Worm (Caenorhabditis elegans) whole organism, L4 larva: ENCODE data around the gene jmjd-3.3.

Experiments used
- D1046.2 ChIP-seq: fragments of 200-800 bp; sonication (Bioruptor generic); IDR thresholded peaks from 2 replicates; pipeline ENCODE4 v1.3.6; 2022; ENCODE audit warnings: missing genetic modification characterization, missing compliant biosample characterization
- F44E2.7 ChIP-seq: fragments of 200-800 bp; sonication (Bioruptor generic); IDR thresholded peaks from 2 replicates; pipeline ENCODE4 v2.1.2; 2022; ENCODE audit warnings: missing genetic modification characterization, missing compliant biosample characterization
- F49E8.2 ChIP-seq: sonication (generic microtip); optimal IDR thresholded peaks from 2 replicates; lab custom pipeline; 2016; ENCODE audit warnings: missing compliant biosample characterization, mild to moderate bottlenecking, missing genetic modification characterization, borderline replicate concordance
- aha-1 ChIP-seq: fragments of 150-350 bp; peaks from one replicate; lab custom pipeline; 2014; ENCODE audit warnings: missing biosample characterization, missing genetic modification characterization
- ama-1 ChIP-seq: fragments of 150-350 bp; optimal IDR thresholded peaks from 2 replicates; lab custom pipeline; 2014; ENCODE audit warnings: inconsistent platforms, mixed read lengths
- arid-1 ChIP-seq: fragments of 200-800 bp; sonication (Bioruptor generic); conservative IDR thresholded peaks from 2 replicates; pipeline ENCODE4 v1.3.6; 2022; ENCODE audit warnings: missing genetic modification reagents, missing genetic modification characterization, missing compliant biosample characterization
- ceh-20 ChIP-seq: fragments of 200-800 bp; sonication (Bioruptor generic); IDR thresholded peaks from 2 replicates; pipeline ENCODE4 v1.3.6; 2022; ENCODE audit warnings: missing genetic modification reagents, missing genetic modification characterization, missing compliant biosample characterization
- ceh-62 ChIP-seq: sonication (generic microtip); optimal IDR thresholded peaks from 2 replicates; lab custom pipeline; 2017; ENCODE audit warnings: missing biosample characterization, missing genetic modification characterization
- ces-1 ChIP-seq: fragments of 150-350 bp; sonication (generic microtip); optimal IDR thresholded peaks from 4 replicates; lab custom pipeline; 2014; ENCODE audit warnings: missing biosample characterization, missing genetic modification reagents, missing genetic modification characterization
- cey-2 ChIP-seq: sonication (generic microtip); optimal IDR thresholded peaks from 3 replicates; lab custom pipeline; 2017; ENCODE audit warnings: missing genetic modification characterization, mild to moderate bottlenecking, missing compliant biosample characterization, antibody characterized with exemption, borderline replicate concordance; ENCODE audit not compliant: insufficient read depth
- ctbp-1 ChIP-seq: fragments of 200-800 bp; sonication (Bioruptor generic); IDR thresholded peaks from 2 replicates; pipeline ENCODE4 v1.3.6; 2022; ENCODE audit warnings: missing genetic modification reagents, missing genetic modification characterization, missing compliant biosample characterization
- daf-12 ChIP-seq: fragments of 150-350 bp; optimal IDR thresholded peaks from 2 replicates; lab custom pipeline; 2014; ENCODE audit warnings: missing biosample characterization, missing genetic modification reagents, missing genetic modification characterization
- daf-16 ChIP-seq, 3 experiments: sonication (generic microtip); optimal IDR thresholded peaks; 2 replicates each; lab custom pipeline; 2016 to 2017; ENCODE audit warnings: missing genetic modification characterization in 3 of 3, missing genetic modification reagents in 3 of 3, mild to moderate bottlenecking in 2 of 3, missing compliant biosample characterization in 2 of 3, missing biosample characterization in 1 of 3, moderate library complexity in 1 of 3
- daf-19 ChIP-seq: fragments of 200-800 bp; sonication (Bioruptor generic); conservative IDR thresholded peaks from 2 replicates; pipeline ENCODE4 v1.3.6; 2022; ENCODE audit warnings: missing genetic modification characterization, missing compliant biosample characterization
- dmd-6 ChIP-seq: fragments of 200-800 bp; sonication (Bioruptor generic); IDR thresholded peaks from 2 replicates; pipeline ENCODE4 v1.3.6; 2022; ENCODE audit warnings: missing genetic modification reagents, missing genetic modification characterization, missing compliant biosample characterization
- dmd-8 ChIP-seq: fragments of 200-800 bp; sonication (Bioruptor generic); IDR thresholded peaks from 2 replicates; pipeline ENCODE4 v1.3.6; 2022; ENCODE audit warnings: missing genetic modification characterization, missing compliant biosample characterization
- dmd-9 ChIP-seq: fragments of 200-800 bp; sonication (Bioruptor generic); IDR thresholded peaks from 2 replicates; pipeline ENCODE4 v1.3.6; 2022; ENCODE audit warnings: missing genetic modification reagents, missing genetic modification characterization, missing compliant biosample characterization
- egl-43 ChIP-seq: fragments of 200-800 bp; sonication (Bioruptor generic); IDR thresholded peaks from 2 replicates; pipeline ENCODE4 v1.3.6; 2022; ENCODE audit warnings: missing genetic modification reagents, missing genetic modification characterization, missing compliant biosample characterization
- gei-8 ChIP-seq: fragments of 200-800 bp; sonication (Bioruptor generic); optimal IDR thresholded peaks from 2 replicates; lab custom pipeline; 2018; ENCODE audit warnings: mild to moderate bottlenecking, missing genetic modification characterization, missing compliant biosample characterization
- hif-1 ChIP-seq, 2 experiments: sonication (generic microtip); optimal IDR thresholded peaks; 2 replicates each; lab custom pipeline; 2016 to 2017; ENCODE audit warnings: missing compliant biosample characterization in 2 of 2, missing genetic modification characterization in 2 of 2, missing genetic modification reagents in 2 of 2, missing genotype in 2 of 2, mild to moderate bottlenecking in 1 of 2
- hlh-30 ChIP-seq: sonication (generic microtip); optimal IDR thresholded peaks from 2 replicates; lab custom pipeline; 2017; ENCODE audit warnings: antibody characterized with exemption, mild to moderate bottlenecking, missing genetic modification characterization, missing compliant biosample characterization; ENCODE audit not compliant: insufficient read depth
- hmg-1.1 ChIP-seq: fragments of 200-800 bp; sonication (Bioruptor generic); IDR thresholded peaks from 2 replicates; pipeline ENCODE4 v1.3.6; 2022; ENCODE audit warnings: missing genetic modification reagents, missing genetic modification characterization, missing compliant biosample characterization
- lim-7 ChIP-seq: fragments of 200-800 bp; sonication (Bioruptor generic); IDR thresholded peaks from 2 replicates; pipeline ENCODE4 v1.3.6; 2022; ENCODE audit warnings: missing genetic modification characterization, missing compliant biosample characterization
- lin-13 ChIP-seq: fragments of 150-350 bp; optimal IDR thresholded peaks from 2 replicates; lab custom pipeline; 2014; ENCODE audit warnings: missing biosample characterization, missing genetic modification reagents, missing genetic modification characterization
- lsy-2 ChIP-seq, 2 experiments: fragments of 150-350 bp in 1 of 2; sonication (generic microtip) in 1 of 2; optimal IDR thresholded peaks; 2 replicates each; lab custom pipeline; 2014 to 2017; ENCODE audit warnings: missing biosample characterization in 2 of 2, missing genetic modification characterization in 2 of 2
- madf-5 ChIP-seq, 2 experiments: fragments of 200-800 bp; sonication (Bioruptor generic); IDR thresholded peaks; 2 replicates each; pipeline ENCODE4 v1.3.6; 2022; ENCODE audit warnings: missing compliant biosample characterization in 2 of 2, missing genetic modification characterization in 2 of 2
- madf-9 ChIP-seq: fragments of 200-800 bp; sonication (Bioruptor generic); conservative IDR thresholded peaks from 2 replicates; pipeline ENCODE4 v1.3.6; 2022; ENCODE audit warnings: missing genetic modification reagents, missing genetic modification characterization, missing compliant biosample characterization
- mep-1 ChIP-seq: fragments of 150-350 bp; sonication (generic microtip); optimal IDR thresholded peaks from 3 replicates; lab custom pipeline; 2014; ENCODE audit warnings: missing biosample characterization, missing genetic modification characterization
- nhr-10 ChIP-seq: fragments of 150-350 bp; optimal IDR thresholded peaks from 2 replicates; lab custom pipeline; 2014; ENCODE audit warnings: missing biosample characterization, missing genetic modification characterization
- nhr-102 ChIP-seq: sonication (generic microtip); optimal IDR thresholded peaks from 2 replicates; lab custom pipeline; 2016; ENCODE audit warnings: mild to moderate bottlenecking, missing genetic modification characterization, moderate library complexity, missing compliant biosample characterization
- nhr-25 ChIP-seq: sonication (generic microtip); optimal IDR thresholded peaks from 2 replicates; lab custom pipeline; 2017; ENCODE audit warnings: missing genetic modification characterization, mild to moderate bottlenecking, missing compliant biosample characterization, antibody characterized with exemption, moderate library complexity, borderline replicate concordance; ENCODE audit not compliant: insufficient read depth
- nhr-28 ChIP-seq: fragments of 150-350 bp; optimal IDR thresholded peaks from 2 replicates; lab custom pipeline; 2014; ENCODE audit warnings: missing biosample characterization, missing genetic modification characterization
- nhr-41 ChIP-seq: fragments of 200-800 bp; sonication (Bioruptor generic); IDR thresholded peaks from 2 replicates; pipeline ENCODE4 v1.3.6; 2022; ENCODE audit warnings: missing genetic modification reagents, missing genetic modification characterization, missing compliant biosample characterization
- nhr-42 ChIP-seq: fragments of 200-800 bp; sonication (Bioruptor generic); IDR thresholded peaks from 2 replicates; pipeline ENCODE4 v1.3.6; 2022; ENCODE audit warnings: missing genetic modification characterization, missing compliant biosample characterization
- nhr-48 ChIP-seq: sonication (generic microtip); optimal IDR thresholded peaks from 2 replicates; lab custom pipeline; 2016; ENCODE audit warnings: mild to moderate bottlenecking, missing genetic modification characterization, missing compliant biosample characterization
- nhr-6 ChIP-seq: fragments of 150-350 bp; optimal IDR thresholded peaks from 2 replicates; lab custom pipeline; 2014; ENCODE audit warnings: missing biosample characterization, missing genetic modification characterization
- nhr-76 ChIP-seq: fragments of 150-350 bp; optimal IDR thresholded peaks from 2 replicates; lab custom pipeline; 2014; ENCODE audit warnings: missing biosample characterization, missing genetic modification characterization
- pqm-1 ChIP-seq: sonication (generic microtip); optimal IDR thresholded peaks from 2 replicates; lab custom pipeline; 2017; ENCODE audit warnings: missing biosample characterization, missing genetic modification characterization
- sdz-12 ChIP-seq: fragments of 200-800 bp; sonication (Bioruptor generic); optimal IDR thresholded peaks from 2 replicates; lab custom pipeline; 2018; ENCODE audit warnings: mild to moderate bottlenecking, missing genetic modification characterization, missing compliant biosample characterization
- spr-1 ChIP-seq: sonication (generic microtip); optimal IDR thresholded peaks from 2 replicates; lab custom pipeline; 2016; ENCODE audit warnings: mild to moderate bottlenecking, missing genetic modification characterization, missing compliant biosample characterization
- unc-62 ChIP-seq, 3 experiments: fragments of 150-350 bp in 1 of 3; sonication (generic microtip); optimal IDR thresholded peaks in 2 of 3; peaks in 1 of 3; 1 replicate in 1 of 3; 2 replicates in 2 of 3; lab custom pipeline; 2014 to 2017; ENCODE audit warnings: missing biosample characterization in 3 of 3, missing genetic modification characterization in 3 of 3, missing genetic modification reagents in 3 of 3, missing genotype in 1 of 3
- zip-2 ChIP-seq: fragments of 150-350 bp; optimal IDR thresholded peaks from 2 replicates; lab custom pipeline; 2014; ENCODE audit warnings: missing biosample characterization, missing genetic modification characterization

The jmjd-3.3 gene

DNA sequence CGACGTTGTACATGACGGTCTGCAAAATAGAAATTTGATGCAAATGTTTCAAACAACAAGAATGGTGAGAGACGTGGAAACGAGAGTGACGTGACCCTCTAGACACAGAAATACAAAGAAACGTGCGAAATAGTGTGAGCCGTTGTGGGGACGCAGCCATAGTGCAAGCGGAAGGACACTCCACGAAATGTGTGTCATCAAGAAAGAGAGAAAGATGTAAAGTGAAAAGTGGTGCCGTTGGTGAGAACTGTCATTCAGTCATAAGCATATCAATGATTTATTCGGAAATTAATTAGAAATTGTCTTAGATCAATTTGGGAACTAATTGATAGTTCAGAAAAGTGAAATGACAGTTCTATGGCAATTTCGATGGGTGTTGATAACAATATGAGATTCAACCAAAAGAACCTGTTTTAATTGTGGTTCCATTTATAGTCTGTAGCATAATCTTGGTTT, 16.3 kb upstream of the jmjd-3.3 start, which contains the start of gene C29F7.3 (continued):
- TF ChIP-seq nhr-102 (tag; lab: Kevin White, UChicago) (no peak), nhr-6 (tag; lab: Kevin White, UChicago) (no peak), nhr-48 (peak; percentile 61), hif-1 (tag; optimal IDR thresholded peaks at IDR 0.05; lab: Kevin White, UChicago) (no peak), lin-13 (GFP tag; lab: Kevin White, UChicago) (no peak), nhr-76 (tag; lab: Kevin White, UChicago) (no peak), daf-19 (GFP tag; lab: Robert Waterston, UW) (no peak), lim-7 (no peak), madf-9 (GFP tag; lab: Robert Waterston, UW) (no peak), dmd-8 (no peak), egl-43 (GFP tag; lab: Robert Waterston, UW) (no peak), ctbp-1 (GFP tag; lab: Robert Waterston, UW) (0 out of 2 replicates have a peak, but pooled peaks have one; percentile 37), spr-1 (tag; lab: Kevin White, UChicago) (no peak), hlh-30 (tag; lab: Kevin White, UChicago) (peak; percentile 50), dmd-9 (no peak), lsy-2 (tag; optimal IDR thresholded peaks at IDR 0.05; lab: Kevin White, UChicago) (no peak), nhr-41 (GFP tag; lab: Robert Waterston, UW) (no peak), nhr-25 (tag; lab: Kevin White, UChicago) (no peak), unc-62 (GFP tag; optimal IDR thresholded peaks at IDR 0.05 in 1 of 2; lab: Kevin White, UChicago) (peak in 1 of 2 experiments; percentile 66), unc-62 (tag; optimal IDR thresholded peaks at IDR 0.05; lab: Kevin White, UChicago) (no peak), ces-1 (no peak), hmg-1.1 (GFP tag; lab: Robert Waterston, UW) (peak; percentile 68), nhr-42 (GFP tag; lab: Robert Waterston, UW) (no peak), ceh-62 (tag; lab: Kevin White, UChicago) (no peak), aha-1 (tag; lab: Kevin White, UChicago) (no peak), mep-1 (tag; lab: Kevin White, UChicago) (peak; percentile 9), gei-8 (peak; percentile 9), madf-5 (GFP tag; IDR thresholded peaks at IDR 0.05; lab: Robert Waterston, UW) (no peak), D1046.2 (GFP tag; lab: Robert Waterston, UW) (no peak), pqm-1 (tag; lab: Kevin White, UChicago) (no peak), dmd-6 (peak; percentile 97), cey-2 (tag; lab: Kevin White, UChicago) (no peak), ama-1 (lab: Kevin White, UChicago) (no peak), ceh-20 (GFP tag; lab: Robert Waterston, UW) (peak; percentile 95), F44E2.7 (GFP tag; lab: Robert Waterston, UW) (no peak)

DNA sequence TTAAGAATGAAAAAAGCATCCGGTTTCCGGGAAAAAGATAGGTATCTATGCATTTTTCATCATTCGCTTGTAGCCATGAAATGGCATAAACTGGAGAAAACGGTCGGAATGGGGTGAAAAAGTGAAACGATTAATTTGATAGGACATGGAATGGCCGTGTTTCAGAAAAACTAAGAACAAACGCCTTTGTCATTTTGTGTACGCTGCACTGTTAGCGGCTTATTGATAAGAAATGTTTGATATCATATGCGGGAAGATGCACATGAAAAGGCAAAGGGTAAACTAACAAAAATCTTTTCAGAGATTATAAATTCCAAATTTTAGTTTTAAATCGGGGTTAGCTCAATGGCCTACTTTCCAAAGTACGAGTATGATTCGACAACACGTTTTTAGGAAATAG, 15.2 kb upstream of the jmjd-3.3 start:
- TF ChIP-seq dmd-6 (peak; percentile 72), lin-13 (GFP tag; lab: Kevin White, UChicago) (no peak), pqm-1 (tag; lab: Kevin White, UChicago) (peak; percentile 67), arid-1 (no peak), aha-1 (tag; lab: Kevin White, UChicago) (peak; percentile 57), nhr-28 (tag; lab: Kevin White, UChicago) (peak; percentile 63), daf-16 (GFP tag; optimal IDR thresholded peaks at IDR 0.05; lab: Kevin White, UChicago) (no peak), daf-16 (tag; optimal IDR thresholded peaks at IDR 0.05; lab: Kevin White, UChicago) (peak; percentile 71)

DNA sequence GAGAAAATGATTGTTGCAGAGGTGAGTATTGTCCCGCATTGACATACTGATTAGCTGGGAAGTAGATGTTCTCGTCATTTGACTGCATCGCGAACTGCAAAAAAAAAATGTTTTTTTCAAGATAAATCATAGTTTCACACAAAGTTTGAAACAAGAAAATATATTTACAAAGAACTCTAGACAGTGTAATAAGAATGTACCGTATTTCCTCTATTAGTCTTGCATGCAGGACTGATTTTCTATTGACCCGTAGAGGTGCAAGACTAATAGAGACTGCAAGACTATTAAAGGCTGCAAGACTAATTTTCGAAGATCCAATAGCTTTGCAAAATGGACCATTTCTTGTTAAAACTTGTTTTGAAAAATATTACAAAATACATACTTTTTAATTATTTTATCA, 12.9 kb upstream of the jmjd-3.3 start, which contains the start of gene fkh-3:
TSS of gene fkh-3 (minus strand) at position 101 of the 400 bp plus-strand sequence.
- TF ChIP-seq F49E8.2 (tag; lab: Kevin White, UChicago) (no peak), aha-1 (tag; lab: Kevin White, UChicago) (peak; percentile 27), nhr-10 (tag; lab: Kevin White, UChicago) (no peak), hlh-30 (tag; lab: Kevin White, UChicago) (no peak), sdz-12 (no peak), daf-12 (tag; lab: Kevin White, UChicago) (no peak), zip-2 (tag; lab: Kevin White, UChicago) (no peak), dmd-9 (no peak)
